Worm (Caenorhabditis elegans): ENCODE measurements around the gene let-19.
A peak's percentile ranks its signal among the peaks of the same experiment; 100 is the strongest.

let-19 gene

ce11 chrII:8770675-8771074, at the start of gene let-19:
Gene let-19 (plus strand): TSS chrII:8770975.
- TF ChIP-seq elt-3 (tag; optimal IDR thresholded peaks at IDR 0.05) = no peak
- TF ChIP-seq nhr-23 (tag; optimal IDR thresholded peaks at IDR 0.05) = no peak
- no peak for TF ChIP-seq sma-3 (GFP tag; optimal IDR thresholded peaks at IDR 0.05)
- no peak for TF ChIP-seq lin-11 (tag; optimal IDR thresholded peaks at IDR 0.05)
- no peak for TF ChIP-seq lin-39 (tag; optimal IDR thresholded peaks at IDR 0.05)
- TF ChIP-seq nhr-11 (tag; optimal IDR thresholded peaks at IDR 0.05) = no peak
- TF ChIP-seq ceh-16 (tag; optimal IDR thresholded peaks at IDR 0.05) = no peak
- TF ChIP-seq nhr-12 (tag; optimal IDR thresholded peaks at IDR 0.05) = no peak
- TF ChIP-seq ztf-4 (tag; optimal IDR thresholded peaks at IDR 0.05) = no peak
- TF ChIP-seq nhr-129 (tag; optimal IDR thresholded peaks at IDR 0.05) = no peak
- no peak for TF ChIP-seq mdl-1 (tag; optimal IDR thresholded peaks at IDR 0.05)
- TF ChIP-seq alr-1 (tag; optimal IDR thresholded peaks at IDR 0.05) = no peak
- no peak for TF ChIP-seq Y55F3AM.14 (GFP tag; optimal IDR thresholded peaks at IDR 0.05)
- TF ChIP-seq nhr-237 (tag; optimal IDR thresholded peaks at IDR 0.05) = no peak
- TF ChIP-seq skn-1 (tag; optimal IDR thresholded peaks at IDR 0.05) = no peak

- no peak for TF ChIP-seq elt-1 (tag; optimal IDR thresholded peaks at IDR 0.05)
- TF ChIP-seq fos-1 (tag; optimal IDR thresholded peaks at IDR 0.05) = no peak
- no peak for TF ChIP-seq ztf-4 (tag; optimal IDR thresholded peaks at IDR 0.05)
- TF ChIP-seq dmd-4 (tag; optimal IDR thresholded peaks at IDR 0.05) = no peak
- TF ChIP-seq elt-3 (tag; optimal IDR thresholded peaks at IDR 0.05) = no peak
- no peak for TF ChIP-seq ama-1 (optimal IDR thresholded peaks at IDR 0.05)
- TF ChIP-seq nhr-11 (tag; optimal IDR thresholded peaks at IDR 0.05) = no peak
- TF ChIP-seq ZK546.5 (tag; optimal IDR thresholded peaks at IDR 0.05) = no peak
- TF ChIP-seq ceh-16 (tag; optimal IDR thresholded peaks at IDR 0.05) = no peak
- no peak for TF ChIP-seq unc-39 (tag; optimal IDR thresholded peaks at IDR 0.05)
- no peak for TF ChIP-seq ztf-1 (GFP tag; conservative IDR thresholded peaks at IDR 0.05)
These were observed 48.7 kb upstream of the let-19 start, which contains the start of gene trcs-2 for ce11 chrII:8721955-8722524. Gene trcs-2 (plus strand): TSS chrII:8722474.

ce11 chrII:8726700-8727099, 44.1 kb upstream of the let-19 start, which contains the start of gene T01B7.9:
Gene T01B7.9 (minus strand): TSS chrII:8726800.
- no peak for TF ChIP-seq peb-1 (tag; optimal IDR thresholded peaks at IDR 0.05)
- TF ChIP-seq gmeb-1 (tag; optimal IDR thresholded peaks at IDR 0.05) = no peak
- no peak for TF ChIP-seq fos-1 (tag; optimal IDR thresholded peaks at IDR 0.05)
- TF ChIP-seq sem-4 (tag; optimal IDR thresholded peaks at IDR 0.05) = no peak
- TF ChIP-seq lin-39 (tag; optimal IDR thresholded peaks at IDR 0.05) = no peak
- TF ChIP-seq nhr-6 (tag; optimal IDR thresholded peaks at IDR 0.05) = no peak
- no peak for TF ChIP-seq F13H6.1 (tag; optimal IDR thresholded peaks at IDR 0.05)
- TF ChIP-seq lin-13 (GFP tag; optimal IDR thresholded peaks at IDR 0.05) = no peak
- no peak for TF ChIP-seq elt-3 (tag; optimal IDR thresholded peaks at IDR 0.05)
- TF ChIP-seq sma-3 (GFP tag; optimal IDR thresholded peaks at IDR 0.05) = no peak

ce11 chrII:8730281-8730680, 40.5 kb upstream of the let-19 start:
- peak; percentile 7 for TF ChIP-seq C34F6.9 (tag; optimal IDR thresholded peaks at IDR 0.05)
- TF ChIP-seq nhr-77 (tag; optimal IDR thresholded peaks at IDR 0.05) = no peak
- TF ChIP-seq elt-3 (tag; optimal IDR thresholded peaks at IDR 0.05) = no peak
- no peak for TF ChIP-seq aly-2 (tag; optimal IDR thresholded peaks at IDR 0.05)
- TF ChIP-seq nhr-21 (tag; optimal IDR thresholded peaks at IDR 0.05) = peak; percentile 19
- TF ChIP-seq elt-1 (tag; optimal IDR thresholded peaks at IDR 0.05) = no peak
- TF ChIP-seq dmd-4 (tag; optimal IDR thresholded peaks at IDR 0.05) = no peak
- TF ChIP-seq lin-39 (tag; optimal IDR thresholded peaks at IDR 0.05) = no peak
- TF ChIP-seq unc-39 (tag; optimal IDR thresholded peaks at IDR 0.05) = no peak
- no peak for TF ChIP-seq ceh-16 (tag; optimal IDR thresholded peaks at IDR 0.05)
- no peak for TF ChIP-seq sem-4 (tag; optimal IDR thresholded peaks at IDR 0.05)
- TF ChIP-seq fos-1 (tag; optimal IDR thresholded peaks at IDR 0.05) = peak; percentile 17
- no peak for TF ChIP-seq ceh-82 (tag; optimal IDR thresholded peaks at IDR 0.05)
- peak; percentile 88 for TF ChIP-seq blmp-1 (tag; optimal IDR thresholded peaks at IDR 0.05; ENCODE audit: insufficient read depth)
- no peak for TF ChIP-seq nhr-10 (tag; optimal IDR thresholded peaks at IDR 0.05)
- no peak for TF ChIP-seq unc-62 (GFP tag; optimal IDR thresholded peaks at IDR 0.05)
- TF ChIP-seq sma-3 (GFP tag; optimal IDR thresholded peaks at IDR 0.05) = no peak
- TF ChIP-seq nhr-6 (tag; optimal IDR thresholded peaks at IDR 0.05) = no peak
- TF ChIP-seq sma-9 (GFP tag; optimal IDR thresholded peaks at IDR 0.05) = peak; percentile 28
- no peak for TF ChIP-seq sma-9 (tag; optimal IDR thresholded peaks at IDR 0.05)

All from whole organism, L2 larva.